Fruit fly (Drosophila melanogaster) whole organism, pupa: ENCODE data around the gene Tsf1.

Experiments
- CG10348 ChIP-seq: fragments of 200-800 bp; sonication (Bioruptor generic); IDR thresholded peaks from 2 replicates; pipeline ENCODE4 v1.3.6; 2022; ENCODE audit warnings: missing biosample characterization, missing genetic modification characterization
- CG13204 ChIP-seq: fragments of 200-800 bp; sonication (Bioruptor generic); optimal IDR thresholded peaks from 2 replicates; lab custom pipeline; 2018; ENCODE audit warnings: missing biosample characterization, mild to moderate bottlenecking, missing genetic modification characterization, moderate library complexity
- CG15710 ChIP-seq: fragments of 200-800 bp; sonication (Bioruptor generic); optimal IDR thresholded peaks from 2 replicates; lab custom pipeline; 2018; ENCODE audit warnings: missing biosample characterization, mild to moderate bottlenecking, missing genetic modification characterization, moderate library complexity
- CG17806 ChIP-seq: fragments of 200-800 bp; sonication (Bioruptor generic); optimal IDR thresholded peaks from 2 replicates; lab custom pipeline; 2018; ENCODE audit warnings: missing biosample characterization, mild to moderate bottlenecking, missing genetic modification characterization, moderate library complexity
- CG8301 ChIP-seq: fragments of 200-800 bp; sonication (Bioruptor generic); optimal IDR thresholded peaks from 2 replicates; lab custom pipeline; 2018; ENCODE audit warnings: missing biosample characterization, mild to moderate bottlenecking, missing genetic modification characterization
- CG9948 ChIP-seq: fragments of 200-800 bp; sonication (Bioruptor generic); optimal IDR thresholded peaks from 2 replicates; lab custom pipeline; 2018; ENCODE audit warnings: missing biosample characterization, mild to moderate bottlenecking, missing genetic modification characterization, moderate library complexity
- D1 ChIP-seq: fragments of 200-800 bp; sonication (Bioruptor generic); optimal IDR thresholded peaks from 2 replicates; lab custom pipeline; 2018; ENCODE audit warnings: missing biosample characterization, mild to moderate bottlenecking, missing genetic modification characterization, moderate library complexity
- Pif1B ChIP-seq: fragments of 200-800 bp; sonication (Bioruptor generic); optimal IDR thresholded peaks from 3 replicates; lab custom pipeline; 2016; ENCODE audit warnings: missing biosample characterization, missing genetic modification characterization
- gl ChIP-seq: fragments of 200-800 bp; sonication (Bioruptor generic); optimal IDR thresholded peaks from 2 replicates; lab custom pipeline; 2018; ENCODE audit warnings: missing biosample characterization, mild to moderate bottlenecking, missing genetic modification characterization

- TF ChIP-seq CG8301 (no peak), CG15710 (tag; lab: Kevin White, UChicago) (no peak), gl (tag; lab: Kevin White, UChicago) (no peak), CG13204 (GFP tag; lab: Kevin White, UChicago) (no peak), CG9948 (tag; lab: Kevin White, UChicago) (no peak), CG17806 (tag; lab: Kevin White, UChicago) (no peak), D1 (no peak), CG10348 (GFP tag; lab: Robert Waterston, UW) (no peak), Pif1B (no peak)
Measured at dm6 chrX:18437190-18437589, 50.3 kb downstream of the Tsf1 start, which contains the start of gene CG6290.
